Worm (Caenorhabditis elegans) whole organism, L2 larva: ENCODE data around the gene rap-1.

Experiments used
- ama-1 ChIP-seq: fragments of 150-350 bp; optimal IDR thresholded peaks from 2 replicates; lab custom pipeline; 2018; ENCODE audit warnings: inconsistent platforms
- ceh-82 ChIP-seq: fragments of 150-350 bp; optimal IDR thresholded peaks from 2 replicates; lab custom pipeline; 2014; ENCODE audit warnings: missing biosample characterization, missing genetic modification characterization
- elt-1 ChIP-seq: fragments of 150-350 bp; optimal IDR thresholded peaks from 2 replicates; lab custom pipeline; 2014; ENCODE audit warnings: missing biosample characterization, missing genetic modification characterization
- gmeb-1 ChIP-seq: fragments of 150-350 bp; optimal IDR thresholded peaks from 2 replicates; lab custom pipeline; 2014; ENCODE audit warnings: missing biosample characterization, missing genetic modification characterization
- mdl-1 ChIP-seq, 2 experiments: fragments of 150-350 bp in 1 of 2; sonication (generic microtip) in 1 of 2; optimal IDR thresholded peaks; 2 replicates each; lab custom pipeline; 2017; ENCODE audit warnings: missing biosample characterization in 2 of 2, missing genetic modification characterization in 2 of 2
- nhr-237 ChIP-seq: fragments of 150-350 bp; optimal IDR thresholded peaks from 2 replicates; lab custom pipeline; 2014; ENCODE audit warnings: missing biosample characterization, missing genetic modification characterization
- nhr-25 ChIP-seq: fragments of 150-350 bp; sonication (generic microtip); optimal IDR thresholded peaks from 3 replicates; lab custom pipeline; 2014; ENCODE audit warnings: missing biosample characterization, missing genetic modification characterization
- snpc-4 ChIP-seq: fragments of 150-350 bp; optimal IDR thresholded peaks from 2 replicates; lab custom pipeline; 2014; ENCODE audit warnings: missing biosample characterization, missing genetic modification characterization
- unc-62 ChIP-seq: fragments of 150-350 bp; optimal IDR thresholded peaks from 2 replicates; lab custom pipeline; 2014; ENCODE audit warnings: missing biosample characterization, missing genetic modification reagents, missing genetic modification characterization

ce11 chrIV:8906743-8907142 lies 11.9 kb downstream of the rap-1 start, which contains the start of gene C27B7.7:
- TF ChIP-seq mdl-1 (tag; optimal IDR thresholded peaks at IDR 0.05; lab: Kevin White, UChicago) (no peak), nhr-237 (tag; lab: Kevin White, UChicago) (no peak), elt-1 (no peak), ceh-82 (tag; lab: Kevin White, UChicago) (no peak), ama-1 (lab: Kevin White, UChicago) (no peak), gmeb-1 (no peak), unc-62 (GFP tag; lab: Kevin White, UChicago) (no peak), nhr-25 (tag; lab: Kevin White, UChicago) (no peak), snpc-4 (tag; lab: Kevin White, UChicago) (no peak)
